Fruit fly (Drosophila melanogaster) ovary, adult (tissue): ENCODE measurements around the gene CG18530.

ENCODE experiments used
- CG17801 ChIP-seq: fragments of 200-800 bp; optimal IDR thresholded peaks from 2 replicates; lab custom pipeline; 2019; ENCODE audit warnings: missing biosample characterization, mild to moderate bottlenecking, missing genetic modification characterization, moderate library complexity; ENCODE audit not compliant: partially characterized antibody

CG18530 gene

DNA sequence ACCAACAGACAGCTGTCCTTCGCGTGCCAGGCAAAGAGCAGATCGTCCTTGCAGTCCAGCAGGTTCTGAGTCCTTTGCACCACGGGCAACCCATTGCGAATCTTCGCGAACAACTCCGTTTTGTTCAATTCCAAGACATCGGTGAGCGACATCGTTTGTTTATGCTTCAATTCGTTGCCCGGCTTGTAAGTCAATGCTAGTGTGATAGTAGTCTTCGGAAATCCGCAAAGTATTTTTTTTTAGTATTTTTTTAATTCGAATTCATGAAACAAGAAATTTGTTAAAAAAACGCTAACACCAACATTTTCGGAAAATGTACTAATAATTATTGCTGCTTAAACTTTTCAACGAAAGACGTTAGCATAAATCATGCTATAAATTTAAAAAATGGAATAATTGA is 45.7 kb downstream of the CG18530 start, which contains the start of gene mbo:
TSS of gene mbo (minus strand) at position 203 of the 400 bp plus-strand sequence.
- TF ChIP-seq CG17801 (GFP tag; lab: Kevin White, UChicago): no peak

DNA sequence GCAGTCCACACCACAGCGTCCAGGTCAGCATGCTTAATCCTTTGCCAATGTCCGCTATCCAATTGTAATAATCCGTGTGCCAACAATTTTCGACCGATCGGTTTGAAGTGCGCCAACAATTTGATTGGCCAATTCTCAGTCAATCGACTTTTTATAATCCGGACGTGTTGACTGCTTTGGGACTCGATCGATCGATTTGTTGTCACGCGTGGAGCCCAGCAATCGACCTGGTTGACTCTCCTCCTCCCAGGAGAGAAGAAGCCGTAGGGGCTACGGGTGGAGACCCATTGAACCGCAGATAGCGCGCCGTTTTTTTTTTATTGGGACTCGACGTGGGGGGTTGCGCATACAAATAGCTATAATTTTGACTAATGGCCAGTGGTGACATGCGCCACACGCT is 48.1 kb downstream of the CG18530 start, which contains the start of gene Cyp313a4:
TSS of gene Cyp313a4 (minus strand) at position 101 of the 400 bp plus-strand sequence.
- TF ChIP-seq CG17801 (GFP tag; lab: Kevin White, UChicago): no peak
